Worm (Caenorhabditis elegans): ENCODE data around the gene F39F10.2.

Gene F39F10.2

ce11 chrX:16894577-16894976 is at the start of gene F39F10.2:
Gene F39F10.2, plus strand, starts transcription at chrX:16894877.
- TF ChIP-seq hlh-4 (tag; optimal IDR thresholded peaks at IDR 0.05) (no peak), ceh-8 (GFP tag; optimal IDR thresholded peaks at IDR 0.05) (no peak), hpl-2 (GFP tag; optimal IDR thresholded peaks at IDR 0.05) (no peak), ets-5 (GFP tag; IDR thresholded peaks at IDR 0.05) (no peak), nhr-84 (tag; optimal IDR thresholded peaks at IDR 0.05) (no peak), aha-1 (tag; optimal IDR thresholded peaks at IDR 0.05) (no peak), sox-4 (tag; optimal IDR thresholded peaks at IDR 0.05) (no peak), alr-1 (tag; optimal IDR thresholded peaks at IDR 0.05; ENCODE audit: borderline replicate concordance) (no peak), zag-1 (tag; optimal IDR thresholded peaks at IDR 0.05) (no peak)

DNA sequence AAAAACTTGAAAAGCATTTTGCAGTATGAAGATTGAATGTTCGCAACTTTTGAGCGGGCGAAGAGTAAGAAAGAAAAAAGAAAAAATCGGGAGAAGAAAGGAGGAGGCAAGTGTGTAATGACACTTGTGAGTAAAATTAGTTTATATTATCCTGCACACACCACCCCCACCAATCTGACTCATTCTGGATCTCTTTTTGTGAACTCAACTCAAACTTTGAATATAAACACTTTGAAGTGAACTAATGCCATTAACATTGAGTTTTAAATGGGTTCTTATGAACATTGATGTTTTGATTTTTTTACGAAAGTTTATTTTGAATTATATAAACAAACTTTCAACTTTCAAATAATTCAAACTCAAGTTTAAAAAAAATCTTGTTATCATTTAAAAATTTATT is 49.8 kb upstream of the F39F10.2 start, which contains the start of gene F41G4.8:
Gene F41G4.8, minus strand, starts transcription at position 101 of the 400 bp plus-strand sequence.
- TF ChIP-seq blmp-1 (tag; optimal IDR thresholded peaks at IDR 0.05) (no peak), lin-39 (tag; optimal IDR thresholded peaks at IDR 0.05) (no peak), nhr-28 (tag; optimal IDR thresholded peaks at IDR 0.05) (no peak), xbp-1 (tag; optimal IDR thresholded peaks at IDR 0.05) (no peak), sptf-1 (tag; optimal IDR thresholded peaks at IDR 0.05) (no peak), unc-30 (tag; optimal IDR thresholded peaks at IDR 0.05) (no peak), irx-1 (tag; optimal IDR thresholded peaks at IDR 0.05) (no peak)

- TF ChIP-seq elt-2 (tag; optimal IDR thresholded peaks at IDR 0.05) (peak; percentile 33), sptf-1 (tag; optimal IDR thresholded peaks at IDR 0.05) (no peak), fkh-4 (tag; optimal IDR thresholded peaks at IDR 0.05; ENCODE audit: borderline replicate concordance) (no peak), vab-15 (tag; optimal IDR thresholded peaks at IDR 0.05) (no peak), unc-86 (tag; optimal IDR thresholded peaks at IDR 0.05) (no peak), snu-23 (GFP tag; optimal IDR thresholded peaks at IDR 0.05) (no peak), mdl-1 (tag; optimal IDR thresholded peaks at IDR 0.05) (no peak)
These were observed 34.7 kb upstream of the F39F10.2 start, which contains the start of gene T20F7.3 for ce11 chrX:16859956-16860446. Gene T20F7.3, plus strand, starts transcription at chrX:16860396.

- TF ChIP-seq lin-39 (tag; optimal IDR thresholded peaks at IDR 0.05), result no peak
- no peak for TF ChIP-seq C04F5.9 (tag; optimal IDR thresholded peaks at IDR 0.05)
- no peak for TF ChIP-seq alr-1 (tag; optimal IDR thresholded peaks at IDR 0.05; ENCODE audit: borderline replicate concordance)
- no peak for TF ChIP-seq F16B12.6 (tag; optimal IDR thresholded peaks at IDR 0.05)
These were observed 31.4 kb upstream of the F39F10.2 start for ce11 chrX:16863320-16863719.

- TF ChIP-seq Y116A8C.19 (tag; optimal IDR thresholded peaks at IDR 0.05; ENCODE audit: borderline replicate concordance) (no peak), nhr-76 (tag; optimal IDR thresholded peaks at IDR 0.05) (no peak), elt-2 (tag; optimal IDR thresholded peaks at IDR 0.05) (peak; percentile 0)
These were observed 29.7 kb upstream of the F39F10.2 start for ce11 chrX:16865016-16865415.

DNA sequence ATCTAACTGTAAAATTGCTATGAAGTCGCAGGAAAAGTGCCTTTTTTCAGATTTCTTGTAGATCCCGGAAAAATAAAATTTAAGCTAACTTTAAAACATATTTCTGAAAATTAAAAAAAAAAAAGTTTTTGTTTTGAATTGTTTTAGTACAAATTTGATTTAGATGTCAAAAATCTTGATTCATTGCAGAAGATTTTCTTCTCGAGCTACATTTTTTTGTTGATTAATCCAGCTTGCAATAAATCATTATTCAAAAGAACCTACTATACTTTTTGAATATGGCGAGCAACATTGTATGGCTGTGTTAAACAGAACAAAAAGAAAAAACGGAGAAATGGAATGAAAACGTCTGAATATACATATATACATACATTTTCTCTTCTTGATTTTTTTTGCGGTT is 29.0 kb upstream of the F39F10.2 start:
- TF ChIP-seq sox-4 (tag; optimal IDR thresholded peaks at IDR 0.05) (no peak), unc-98 (GFP tag; IDR thresholded peaks at IDR 0.05) (no peak), ces-1 (GFP tag; optimal IDR thresholded peaks at IDR 0.05) (no peak), lin-15B (tag; optimal IDR thresholded peaks at IDR 0.05) (no peak)

DNA sequence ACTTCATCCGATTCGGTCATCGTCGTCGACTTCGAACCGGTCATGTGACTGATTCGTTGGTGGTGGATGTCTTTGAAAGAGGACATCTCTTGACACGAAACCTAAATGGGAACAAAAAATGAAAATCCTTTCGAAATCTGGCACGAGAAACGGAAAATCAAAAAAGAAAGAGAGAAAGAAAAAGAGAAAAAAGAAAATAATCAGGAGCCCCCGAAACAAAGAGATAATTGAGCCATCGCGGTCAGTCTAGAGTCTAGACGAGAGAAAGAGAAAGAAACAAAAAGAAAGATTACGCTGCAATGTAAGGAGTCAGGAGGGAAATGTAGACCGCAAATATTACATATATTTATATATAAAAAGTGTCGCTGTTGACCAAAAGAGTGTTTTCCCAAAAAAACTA is 25.7 kb upstream of the F39F10.2 start, which contains the start of gene aakg-2:
Gene aakg-2, minus strand, starts transcription at position 101 of the 400 bp plus-strand sequence.
- TF ChIP-seq fkh-10 (GFP tag; optimal IDR thresholded peaks at IDR 0.05), result no peak
- no peak for TF ChIP-seq nhr-19 (GFP tag; conservative IDR thresholded peaks at IDR 0.05)
- no peak for TF ChIP-seq unc-98 (GFP tag; IDR thresholded peaks at IDR 0.05)
- no peak for TF ChIP-seq fkh-8 (tag; optimal IDR thresholded peaks at IDR 0.05)
- no peak for TF ChIP-seq efl-1 (optimal IDR thresholded peaks at IDR 0.05)
- peak in 1 of 2 experiments; percentile 84 for TF ChIP-seq efl-1 (GFP tag; optimal IDR thresholded peaks at IDR 0.05 in 1 of 2)
- TF ChIP-seq mab-9 (GFP tag; IDR thresholded peaks at IDR 0.05), result no peak
- TF ChIP-seq ztf-4 (tag; optimal IDR thresholded peaks at IDR 0.05), result no peak
- TF ChIP-seq pqm-1 (tag; optimal IDR thresholded peaks at IDR 0.05), result no peak
- no peak for TF ChIP-seq ceh-90 (tag; optimal IDR thresholded peaks at IDR 0.05)
- TF ChIP-seq C04F5.9 (tag; optimal IDR thresholded peaks at IDR 0.05), result no peak
- TF ChIP-seq lin-14 (GFP tag; optimal IDR thresholded peaks at IDR 0.05), result peak; percentile 37
- TF ChIP-seq unc-30 (tag; optimal IDR thresholded peaks at IDR 0.05), result no peak
